Worm (Caenorhabditis elegans): ENCODE measurements around the gene wrn-1.

DNA sequence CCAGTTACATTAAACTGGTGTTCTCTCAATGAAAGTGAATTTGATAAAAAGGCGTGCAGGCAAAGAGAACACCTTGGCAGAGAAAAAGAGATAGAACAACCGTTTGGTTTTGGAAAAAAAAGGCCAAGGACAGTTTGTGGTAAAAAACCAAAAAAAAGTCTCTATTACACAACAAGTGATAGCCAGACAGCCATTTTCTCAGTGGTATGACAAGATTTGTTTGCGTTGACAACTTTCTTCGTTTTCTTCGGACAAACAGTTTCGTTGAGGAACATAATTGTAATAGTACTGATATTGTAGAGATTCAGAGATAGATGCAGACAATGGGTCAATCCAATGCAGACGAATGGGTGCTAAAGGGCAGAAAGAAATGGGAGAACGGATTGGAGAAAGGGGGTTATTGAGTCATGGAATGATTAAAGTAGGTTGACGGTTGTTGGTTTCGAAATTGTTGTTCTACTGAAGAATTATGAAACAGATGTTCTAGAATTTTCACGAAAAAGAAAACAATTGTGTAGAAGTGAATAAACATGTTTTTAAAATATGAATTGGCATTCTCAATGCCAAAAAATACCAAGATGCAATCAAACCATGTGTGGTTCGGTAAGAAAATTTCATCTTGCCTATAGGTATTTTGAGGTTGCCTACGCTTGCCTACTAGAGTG, 7.6 kb downstream of the wrn-1 start:
- TF ChIP-seq fkh-8 (tag; optimal IDR thresholded peaks at IDR 0.05) (no peak), elt-3 (tag; optimal IDR thresholded peaks at IDR 0.05) (peak in 1 of 6 experiments; percentile 6), unc-98 (GFP tag; IDR thresholded peaks at IDR 0.05) (no peak), lir-3 (tag; optimal IDR thresholded peaks at IDR 0.05; ENCODE audit: poor library complexity) (no peak), egl-27 (tag; optimal IDR thresholded peaks at IDR 0.05) (no peak), nhr-28 (tag; optimal IDR thresholded peaks at IDR 0.05) (no peak), alr-1 (tag; optimal IDR thresholded peaks at IDR 0.05; ENCODE audit: borderline replicate concordance) (no peak), nhr-20 (tag; optimal IDR thresholded peaks at IDR 0.05) (no peak)

Measured in whole organism, L1 larva.